Fruit fly (Drosophila melanogaster): ENCODE results near the gene gammaSnap2.

gammaSnap2 gene

DNA sequence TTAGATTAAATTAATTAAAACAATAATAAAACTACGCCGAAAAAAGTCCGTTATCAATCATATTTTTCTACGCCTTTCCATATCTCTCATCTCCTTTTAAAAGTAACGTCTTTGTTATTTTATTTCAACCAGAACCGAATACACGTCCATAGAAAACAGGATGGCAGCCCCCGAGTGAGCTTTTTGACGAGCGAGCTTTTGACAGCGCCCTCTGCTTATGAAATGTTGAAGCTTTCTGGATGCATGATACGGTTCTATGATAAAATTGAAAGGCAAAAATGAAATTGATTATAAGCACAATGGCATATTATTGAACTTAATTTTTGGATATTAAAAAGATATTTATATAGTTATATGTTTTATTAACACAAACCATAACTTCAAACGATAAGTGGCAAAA, 44.5 kb downstream of the gammaSnap2 start (continued):
- TF ChIP-seq CG8944 (GFP tag; optimal IDR thresholded peaks at IDR 0.05) (no peak), Neu2 (GFP tag; optimal IDR thresholded peaks at IDR 0.05; ENCODE audit: borderline replicate concordance) (no peak), CG1529 (GFP tag; optimal IDR thresholded peaks at IDR 0.05) (no peak), CG31441 (GFP tag; IDR thresholded peaks at IDR 0.05) (no peak), dpn (GFP tag; optimal IDR thresholded peaks at IDR 0.05) (peak in 1 of 2 experiments; percentile 13), Fer3 (tag; optimal IDR thresholded peaks at IDR 0.05) (no peak), CG4282 (GFP tag; optimal IDR thresholded peaks at IDR 0.05) (no peak), CTCF (GFP tag; optimal IDR thresholded peaks at IDR 0.05) (peak; percentile 93), gcm (GFP tag; optimal IDR thresholded peaks at IDR 0.05) (no peak), CG4854 (GFP tag; optimal IDR thresholded peaks at IDR 0.05) (no peak), CG16779 (GFP tag; IDR thresholded peaks at IDR 0.05) (no peak), caup (GFP tag; optimal IDR thresholded peaks at IDR 0.05; ENCODE audit: severe bottlenecking) (no peak), MBD-R2 (GFP tag; IDR thresholded peaks at IDR 0.05) (no peak), nmo (GFP tag; optimal IDR thresholded peaks at IDR 0.05) (no peak), CG9876 (GFP tag; optimal IDR thresholded peaks at IDR 0.05) (no peak), da (GFP tag; optimal IDR thresholded peaks at IDR 0.05) (no peak), Nf-YB (GFP tag; optimal IDR thresholded peaks at IDR 0.05) (no peak), croc (GFP tag; conservative IDR thresholded peaks at IDR 0.05) (no peak), CG6854 (GFP tag; optimal IDR thresholded peaks at IDR 0.05) (no peak), gce (GFP tag; IDR thresholded peaks at IDR 0.05) (no peak), ato (GFP tag; IDR thresholded peaks at IDR 0.05; ENCODE audit: partially characterized antibody) (no peak), CG10654 (GFP tag; optimal IDR thresholded peaks at IDR 0.05) (no peak), ATbp (GFP tag; optimal IDR thresholded peaks at IDR 0.05) (no peak), Atf6 (GFP tag; IDR thresholded peaks at IDR 0.05) (no peak), CG34376 (GFP tag; optimal IDR thresholded peaks at IDR 0.05) (no peak), pb (GFP tag; optimal IDR thresholded peaks at IDR 0.05) (no peak), D (optimal IDR thresholded peaks at IDR 0.05) (no peak), D (GFP tag; optimal IDR thresholded peaks at IDR 0.05) (no peak), vnd (GFP tag; IDR thresholded peaks at IDR 0.05; ENCODE audit: partially characterized antibody) (no peak), en (GFP tag; optimal IDR thresholded peaks at IDR 0.05) (no peak), Lhr (GFP tag; optimal IDR thresholded peaks at IDR 0.05) (peak; percentile 20), repo (GFP tag; optimal IDR thresholded peaks at IDR 0.05) (no peak), onecut (GFP tag; IDR thresholded peaks at IDR 0.05) (peak; percentile 17; the same call in 1 of the 2 replicates), mirr (GFP tag; optimal IDR thresholded peaks at IDR 0.05) (no peak), Antp (GFP tag; optimal IDR thresholded peaks at IDR 0.05) (no peak), CG14667 (GFP tag; IDR thresholded peaks at IDR 0.05) (no peak), sc (optimal IDR thresholded peaks at IDR 0.05) (no peak), sc (GFP tag; optimal IDR thresholded peaks at IDR 0.05) (no peak), CG43689 (GFP tag; IDR thresholded peaks at IDR 0.05) (no peak), zf30C (GFP tag; optimal IDR thresholded peaks at IDR 0.05) (no peak), twi (tag; optimal IDR thresholded peaks at IDR 0.05) (no peak), slou (GFP tag; optimal IDR thresholded peaks at IDR 0.05) (no peak), bsh (GFP tag; optimal IDR thresholded peaks at IDR 0.05) (no peak), fd96Cb (tag; optimal IDR thresholded peaks at IDR 0.05) (no peak), CG17359 (tag; optimal IDR thresholded peaks at IDR 0.05) (no peak), Dfd (GFP tag; optimal IDR thresholded peaks at IDR 0.05) (no peak), cad (GFP tag; optimal IDR thresholded peaks at IDR 0.05) (no peak), tin (GFP tag; optimal IDR thresholded peaks at IDR 0.05) (no peak), cwo (GFP tag; optimal IDR thresholded peaks at IDR 0.05) (no peak), CG15479 (GFP tag; optimal IDR thresholded peaks at IDR 0.05) (no peak), CG12155 (GFP tag; optimal IDR thresholded peaks at IDR 0.05) (no peak), al (GFP tag; IDR thresholded peaks at IDR 0.05) (no peak), CG32532 (GFP tag; IDR thresholded peaks at IDR 0.05) (peak; percentile 27; the same call in 1 of the 2 replicates)

All from whole organism, embryonic.